Fruit fly (Drosophila melanogaster) whole organism, embryonic: Measurements from ENCODE around the gene CG42638.

Experiments
- Aef1 ChIP-seq: fragments of 200-800 bp; sonication (Bioruptor generic); IDR thresholded peaks from 3 replicates; pipeline ENCODE4 v1.3.6; 2022; ENCODE audit warnings: missing biosample characterization, missing genetic modification characterization
- Awh ChIP-seq: fragments of 200-800 bp; sonication (Bioruptor generic); IDR thresholded peaks from 2 replicates; pipeline ENCODE4, ENCODE4 v1.3.6; 2022; ENCODE audit warnings: missing biosample characterization, missing genetic modification characterization
- BtbVII ChIP-seq: fragments of 200-800 bp; sonication (Bioruptor generic); optimal IDR thresholded peaks from 3 replicates; lab custom pipeline; 2017; ENCODE audit warnings: missing biosample characterization, mild to moderate bottlenecking, missing genetic modification characterization
- CG10274 ChIP-seq: fragments of 200-800 bp; sonication (Bioruptor generic); optimal IDR thresholded peaks from 3 replicates; lab custom pipeline; 2017; ENCODE audit warnings: missing biosample characterization, mild to moderate bottlenecking, missing genetic modification characterization
- CG10366 ChIP-seq: fragments of 200-800 bp; sonication (Bioruptor generic); IDR thresholded peaks from 2 replicates; pipeline ENCODE4 v1.3.6; 2022; ENCODE audit warnings: missing biosample characterization, missing genetic modification characterization
- CG14667 ChIP-seq: fragments of 200-800 bp; sonication (Bioruptor generic); IDR thresholded peaks from 2 replicates; pipeline ENCODE4 v1.3.6; 2022; ENCODE audit warnings: missing biosample characterization, missing genetic modification characterization
- CG15514 ChIP-seq: fragments of 200-800 bp; sonication (Bioruptor generic); optimal IDR thresholded peaks from 3 replicates; lab custom pipeline; 2017; ENCODE audit warnings: missing biosample characterization, missing genetic modification characterization, mild to moderate bottlenecking, moderate library complexity, missing genetic modification reagents
- CG2199 ChIP-seq: fragments of 200-800 bp; sonication (Bioruptor generic); IDR thresholded peaks from 3 replicates; pipeline ENCODE4 v1.3.6; 2022; ENCODE audit warnings: missing biosample characterization, missing genetic modification characterization
- CG3726 ChIP-seq: fragments of 200-800 bp; sonication (Bioruptor generic); IDR thresholded peaks from 3 replicates; pipeline ENCODE4, ENCODE4 v1.3.6; 2022; ENCODE audit warnings: missing biosample characterization, missing genetic modification characterization
- CG43689 ChIP-seq: fragments of 200-800 bp; sonication (Bioruptor generic); IDR thresholded peaks from 2 replicates; pipeline ENCODE4 v1.3.6; 2022; ENCODE audit warnings: missing biosample characterization, missing genetic modification characterization
- CG5180 ChIP-seq: fragments of 200-800 bp; sonication (Bioruptor generic); optimal IDR thresholded peaks from 3 replicates; lab custom pipeline; 2017; ENCODE audit warnings: missing biosample characterization, missing genetic modification characterization, mild to moderate bottlenecking, moderate library complexity, missing genetic modification reagents
- CG6254 ChIP-seq: fragments of 200-800 bp; sonication (Bioruptor generic); optimal IDR thresholded peaks from 3 replicates; lab custom pipeline; 2017; ENCODE audit warnings: mild to moderate bottlenecking, missing biosample characterization, missing genetic modification reagents, missing genetic modification characterization
- CG6683 ChIP-seq: fragments of 200-800 bp; sonication (Bioruptor generic); optimal IDR thresholded peaks from 2 replicates; lab custom pipeline; 2017; ENCODE audit warnings: missing biosample characterization, mild to moderate bottlenecking, missing genetic modification characterization, missing genetic modification reagents
- CG6791 ChIP-seq: fragments of 200-800 bp; sonication (Bioruptor generic); IDR thresholded peaks from 3 replicates; pipeline ENCODE4 v1.3.6; 2022; ENCODE audit warnings: missing biosample characterization, missing genetic modification characterization; ENCODE audit not compliant: partially characterized antibody
- CG8944 ChIP-seq: fragments of 200-800 bp; sonication (Bioruptor generic); optimal IDR thresholded peaks from 3 replicates; lab custom pipeline; 2016; ENCODE audit warnings: missing biosample characterization, missing genetic modification characterization
- D ChIP-seq, 2 experiments: fragments of 200-800 bp in 1 of 2; fragments of >200 bp in 1 of 2; sonication (Bioruptor generic) in 1 of 2; optimal IDR thresholded peaks; 2 replicates in 1 of 2; 3 replicates in 1 of 2; lab custom pipeline; 2017; ENCODE audit warnings: mild to moderate bottlenecking in 1 of 2, missing biosample characterization in 1 of 2, missing genetic modification characterization in 1 of 2, missing genetic modification reagents in 1 of 2
- E2f2 ChIP-seq: fragments of 200-800 bp; sonication (Bioruptor generic); IDR thresholded peaks from 2 replicates; pipeline ENCODE4 v1.3.6; 2022; ENCODE audit warnings: missing biosample characterization, missing genetic modification characterization
- HHEX ChIP-seq: fragments of 200-800 bp; sonication (Bioruptor generic); optimal IDR thresholded peaks from 3 replicates; lab custom pipeline; 2017; ENCODE audit warnings: missing biosample characterization, mild to moderate bottlenecking, missing genetic modification characterization, missing genetic modification reagents
- HLH54F ChIP-seq: fragments of 200-800 bp; sonication (Bioruptor generic); optimal IDR thresholded peaks from 3 replicates; lab custom pipeline; 2016; ENCODE audit warnings: missing biosample characterization, missing genetic modification characterization
- Jarid2 ChIP-seq: fragments of 200-800 bp; sonication (Bioruptor generic); optimal IDR thresholded peaks from 3 replicates; lab custom pipeline; 2017; ENCODE audit warnings: mild to moderate bottlenecking, missing biosample characterization, missing genetic modification reagents, missing genetic modification characterization
- Kr ChIP-seq: fragments of 200-800 bp; sonication (Bioruptor generic); optimal IDR thresholded peaks from 2 replicates; lab custom pipeline; 2017; ENCODE audit warnings: missing biosample characterization, mild to moderate bottlenecking, missing genetic modification characterization
- PHDP ChIP-seq: fragments of 200-800 bp; sonication (Bioruptor generic); optimal IDR thresholded peaks from 3 replicates; lab custom pipeline; 2018; ENCODE audit warnings: missing biosample characterization, mild to moderate bottlenecking, missing genetic modification characterization, moderate library complexity
- Rfx ChIP-seq: fragments of 200-800 bp; sonication (Bioruptor generic); IDR thresholded peaks from 2 replicates; pipeline ENCODE4 v1.3.6; 2022; ENCODE audit warnings: missing biosample characterization, missing genetic modification characterization
- ato ChIP-seq: fragments of 200-800 bp; sonication (Bioruptor generic); IDR thresholded peaks from 2 replicates; pipeline ENCODE4 v1.3.6; 2022; ENCODE audit warnings: missing biosample characterization, missing genetic modification characterization; ENCODE audit not compliant: partially characterized antibody
- btn ChIP-seq: fragments of 200-800 bp; sonication (Bioruptor generic); optimal IDR thresholded peaks from 2 replicates; lab custom pipeline; 2016; ENCODE audit warnings: missing biosample characterization, missing genetic modification characterization
- cad ChIP-seq: fragments of >200 bp; optimal IDR thresholded peaks from 2 replicates; lab custom pipeline; 2017; ENCODE audit warnings: missing biosample characterization, missing genetic modification characterization
- cas ChIP-seq: fragments of 200-800 bp; sonication (Bioruptor generic); IDR thresholded peaks from 2 replicates; pipeline ENCODE4 v1.3.6; 2022; ENCODE audit warnings: missing biosample characterization, missing genetic modification characterization
- chinmo ChIP-seq: fragments of 200-800 bp; sonication (Bioruptor generic); IDR thresholded peaks from 4 replicates; pipeline ENCODE4 v1.3.6; 2022; ENCODE audit warnings: missing biosample characterization, missing genetic modification characterization; ENCODE audit not compliant: partially characterized antibody
- corto ChIP-seq: fragments of 200-800 bp; sonication (Bioruptor generic); optimal IDR thresholded peaks from 2 replicates; lab custom pipeline; 2016; ENCODE audit warnings: missing biosample characterization, mild to moderate bottlenecking, missing genetic modification characterization, moderate library complexity
- crp ChIP-seq, 2 experiments: fragments of 200-800 bp; sonication (Bioruptor generic); optimal IDR thresholded peaks; 2 replicates in 1 of 2; 3 replicates in 1 of 2; lab custom pipeline; 2017; ENCODE audit warnings: missing biosample characterization in 2 of 2, missing genetic modification characterization in 2 of 2, mild to moderate bottlenecking in 1 of 2, moderate library complexity in 1 of 2
- dpn ChIP-seq, 2 experiments: fragments of 200-800 bp; sonication (Bioruptor generic); optimal IDR thresholded peaks; 3 replicates each; lab custom pipeline; 2016; ENCODE audit warnings: missing biosample characterization in 2 of 2, missing genetic modification characterization in 2 of 2
- eve ChIP-seq, 2 experiments: fragments of >200 bp; optimal IDR thresholded peaks; 2 replicates each; lab custom pipeline; 2017; ENCODE audit warnings: missing biosample characterization in 2 of 2, missing genetic modification characterization in 2 of 2
- ftz-f1 ChIP-seq: fragments of 200-800 bp; sonication (Bioruptor generic); optimal IDR thresholded peaks from 2 replicates; lab custom pipeline; 2016; ENCODE audit warnings: missing biosample characterization, missing genetic modification characterization
- gem ChIP-seq: fragments of 200-800 bp; sonication (Bioruptor generic); optimal IDR thresholded peaks from 2 replicates; lab custom pipeline; 2019; ENCODE audit warnings: missing biosample characterization, mild to moderate bottlenecking, missing genetic modification characterization, moderate library complexity
- hb ChIP-seq: fragments of 200-800 bp; sonication (Bioruptor generic); IDR thresholded peaks from 3 replicates; pipeline ENCODE4 v1.3.6; 2022; ENCODE audit warnings: missing biosample characterization, missing genetic modification characterization; ENCODE audit not compliant: partially characterized antibody
- lab ChIP-seq: fragments of 200-800 bp; sonication (Bioruptor generic); optimal IDR thresholded peaks from 3 replicates; lab custom pipeline; 2017; ENCODE audit warnings: missing biosample characterization, missing genetic modification characterization, mild to moderate bottlenecking, moderate library complexity, missing genetic modification reagents
- lilli ChIP-seq: fragments of 200-800 bp; sonication (Bioruptor generic); optimal IDR thresholded peaks from 3 replicates; lab custom pipeline; 2016; ENCODE audit warnings: missing biosample characterization, missing genetic modification characterization
- mirr ChIP-seq: fragments of 200-800 bp; sonication (Bioruptor generic); optimal IDR thresholded peaks from 3 replicates; lab custom pipeline; 2018; ENCODE audit warnings: missing biosample characterization, mild to moderate bottlenecking, missing genetic modification characterization
- nerfin-2 ChIP-seq: fragments of 200-800 bp; sonication (Bioruptor generic); IDR thresholded peaks from 2 replicates; pipeline ENCODE4 v1.3.6; 2022; ENCODE audit warnings: missing biosample characterization, missing genetic modification characterization; ENCODE audit not compliant: partially characterized antibody
- oc ChIP-seq: fragments of 200-800 bp; sonication (Bioruptor generic); optimal IDR thresholded peaks from 2 replicates; lab custom pipeline; 2018; ENCODE audit warnings: missing biosample characterization, mild to moderate bottlenecking, missing genetic modification characterization, moderate library complexity
- pfk ChIP-seq: fragments of 200-800 bp; sonication (Bioruptor generic); optimal IDR thresholded peaks from 2 replicates; lab custom pipeline; 2018; ENCODE audit warnings: missing biosample characterization, mild to moderate bottlenecking, missing genetic modification characterization, moderate library complexity
- slbo ChIP-seq: fragments of 200-800 bp; sonication (Bioruptor generic); IDR thresholded peaks from 2 replicates; pipeline ENCODE4 v1.3.6; 2022; ENCODE audit warnings: missing biosample characterization, missing genetic modification characterization
- sna ChIP-seq: fragments of 200-800 bp; sonication (Bioruptor generic); IDR thresholded peaks from 2 replicates; pipeline ENCODE4 v1.3.6; 2022; ENCODE audit warnings: missing biosample characterization, missing genetic modification characterization; ENCODE audit not compliant: partially characterized antibody
- sug ChIP-seq: fragments of 200-800 bp; optimal IDR thresholded peaks from 2 replicates; lab custom pipeline; 2019; ENCODE audit warnings: missing biosample characterization, mild to moderate bottlenecking, missing genetic modification characterization, moderate library complexity
- tap ChIP-seq: fragments of 200-800 bp; optimal IDR thresholded peaks from 3 replicates; lab custom pipeline; 2019; ENCODE audit warnings: missing biosample characterization, mild to moderate bottlenecking, missing genetic modification characterization, moderate library complexity
- vfl ChIP-seq: fragments of 200-800 bp; sonication (Bioruptor generic); optimal IDR thresholded peaks from 2 replicates; lab custom pipeline; 2016; ENCODE audit warnings: missing biosample characterization, missing genetic modification characterization
- vnd ChIP-seq: fragments of 200-800 bp; sonication (Bioruptor generic); IDR thresholded peaks from 3 replicates; pipeline ENCODE4 v1.3.6; 2022; ENCODE audit warnings: missing biosample characterization, missing genetic modification characterization; ENCODE audit not compliant: partially characterized antibody
- vvl ChIP-seq: fragments of 200-800 bp; sonication (Bioruptor generic); IDR thresholded peaks from 2 replicates; pipeline ENCODE4 v1.3.6; 2022; ENCODE audit warnings: missing biosample characterization, missing genetic modification characterization

Gene CG42638

dm6 chr3L:19777279-19777960, 27.9 kb upstream of the CG42638 start (continued):
- TF ChIP-seq CG5180 (no peak), CG10274 (GFP tag; lab: Kevin White, UChicago) (no peak), ftz-f1 (no peak), CG10366 (GFP tag; lab: Robert Waterston, UW) (no peak), CG14667 (GFP tag; lab: Robert Waterston, UW) (no peak), lab (GFP tag; lab: Kevin White, UChicago) (peak; percentile 78), vvl (GFP tag; lab: Robert Waterston, UW) (no peak), cas (GFP tag; lab: Robert Waterston, UW) (no peak), lilli (GFP tag; lab: Kevin White, UChicago) (no peak), corto (GFP tag; lab: Kevin White, UChicago) (no peak), CG43689 (GFP tag; lab: Robert Waterston, UW) (no peak), D (optimal IDR thresholded peaks at IDR 0.05; lab: Kevin White, UChicago) (no peak), D (GFP tag; optimal IDR thresholded peaks at IDR 0.05; lab: Kevin White, UChicago) (no peak), eve (GFP tag; optimal IDR thresholded peaks at IDR 0.05; lab: Kevin White, UChicago) (peak in 1 of 2 experiments; percentile 68), hb (no peak), CG6254 (GFP tag; lab: Kevin White, UChicago) (no peak), CG3726 (GFP tag; lab: Robert Waterston, UW) (no peak), Kr (GFP tag; lab: Kevin White, UChicago) (no peak), cad (GFP tag; lab: Kevin White, UChicago) (no peak), dpn (GFP tag; optimal IDR thresholded peaks at IDR 0.05; lab: Kevin White, UChicago) (no peak), HHEX (GFP tag; lab: Kevin White, UChicago) (no peak), tap (no peak), CG8944 (GFP tag; lab: Kevin White, UChicago) (no peak), ato (GFP tag; lab: Robert Waterston, UW) (no peak), E2f2 (GFP tag; lab: Robert Waterston, UW) (no peak), vnd (no peak), sug (tag; lab: Kevin White, UChicago) (peak; percentile 79), nerfin-2 (GFP tag; lab: Robert Waterston, UW) (no peak), pfk (GFP tag; lab: Kevin White, UChicago) (peak; percentile 51), CG6791 (GFP tag; lab: Robert Waterston, UW) (no peak), Aef1 (no peak), PHDP (tag; lab: Kevin White, UChicago) (no peak), gem (no peak), btn (GFP tag; lab: Kevin White, UChicago) (no peak), CG6683 (GFP tag; lab: Kevin White, UChicago) (no peak), BtbVII (GFP tag; lab: Kevin White, UChicago) (no peak), HLH54F (GFP tag; lab: Kevin White, UChicago) (no peak), Rfx (GFP tag; lab: Robert Waterston, UW) (no peak), CG2199 (GFP tag; lab: Robert Waterston, UW) (0 out of 3 replicates have a peak, but pooled peaks have one; percentile 18), Jarid2 (GFP tag; lab: Kevin White, UChicago) (no peak), slbo (GFP tag; lab: Robert Waterston, UW) (no peak), Awh (GFP tag; lab: Robert Waterston, UW) (no peak), CG15514 (GFP tag; lab: Kevin White, UChicago) (peak; percentile 2), oc (tag; lab: Kevin White, UChicago) (peak; percentile 52), mirr (GFP tag; lab: Kevin White, UChicago) (peak; percentile 86), sna (GFP tag; lab: Robert Waterston, UW) (no peak), crp (GFP tag; optimal IDR thresholded peaks at IDR 0.05; lab: Kevin White, UChicago) (no peak), chinmo (GFP tag; lab: Robert Waterston, UW) (0 out of 4 replicates have a peak, but pooled peaks have one; percentile 31), vfl (no peak)
